Fruit fly (Drosophila melanogaster) whole organism, embryonic: Measurements from ENCODE around the gene CG4570.

Experiments used
- Asciz ChIP-seq: fragments of 200-800 bp; sonication (Bioruptor generic); optimal IDR thresholded peaks from 2 replicates; lab custom pipeline; 2017; ENCODE audit warnings: missing biosample characterization, mild to moderate bottlenecking, missing genetic modification characterization, missing genetic modification reagents
- CG10979 ChIP-seq: fragments of 200-800 bp; sonication (Bioruptor generic); optimal IDR thresholded peaks from 2 replicates; lab custom pipeline; 2018; ENCODE audit warnings: missing biosample characterization, mild to moderate bottlenecking, missing genetic modification characterization, moderate library complexity
- CG11093 ChIP-seq: fragments of 200-800 bp; sonication (Bioruptor generic); IDR thresholded peaks from 3 replicates; pipeline ENCODE4 v1.3.6; 2022; ENCODE audit warnings: missing biosample characterization, missing genetic modification characterization
- CG12071 ChIP-seq: fragments of 200-800 bp; sonication (Bioruptor generic); optimal IDR thresholded peaks from 3 replicates; lab custom pipeline; 2018; ENCODE audit warnings: missing biosample characterization, mild to moderate bottlenecking, missing genetic modification characterization
- CG13123 ChIP-seq: fragments of 200-800 bp; sonication (Bioruptor generic); optimal IDR thresholded peaks from 2 replicates; lab custom pipeline; 2016; ENCODE audit warnings: missing biosample characterization, missing genetic modification characterization
- CG13775 ChIP-seq: fragments of 200-800 bp; sonication (Bioruptor generic); optimal IDR thresholded peaks from 3 replicates; lab custom pipeline; 2017; ENCODE audit warnings: missing biosample characterization, mild to moderate bottlenecking, missing genetic modification characterization
- CG14014 ChIP-seq: fragments of 200-800 bp; sonication (Bioruptor generic); IDR thresholded peaks from 2 replicates; pipeline ENCODE4 v1.3.6; 2022; ENCODE audit warnings: missing biosample characterization, missing genetic modification characterization
- CG18599 ChIP-seq: fragments of 200-800 bp; sonication (Bioruptor generic); optimal IDR thresholded peaks from 3 replicates; lab custom pipeline; 2017; ENCODE audit warnings: missing biosample characterization, missing genetic modification characterization, mild to moderate bottlenecking, moderate library complexity, missing genetic modification reagents
- CG2199 ChIP-seq: fragments of 200-800 bp; sonication (Bioruptor generic); IDR thresholded peaks from 3 replicates; pipeline ENCODE4 v1.3.6; 2022; ENCODE audit warnings: missing biosample characterization, missing genetic modification characterization
- CG30020 ChIP-seq: fragments of 200-800 bp; optimal IDR thresholded peaks from 2 replicates; lab custom pipeline; 2019; ENCODE audit warnings: missing biosample characterization, mild to moderate bottlenecking, missing genetic modification characterization, moderate library complexity
- CG34422 ChIP-seq: fragments of 200-800 bp; sonication (Bioruptor generic); IDR thresholded peaks from 3 replicates; pipeline ENCODE4 v1.3.6; 2022; ENCODE audit warnings: missing biosample characterization, missing genetic modification characterization
- CG4424 ChIP-seq: fragments of 200-800 bp; sonication (Bioruptor generic); optimal IDR thresholded peaks from 3 replicates; lab custom pipeline; 2016; ENCODE audit warnings: missing biosample characterization, missing genetic modification characterization
- CG6175 ChIP-seq: fragments of 200-800 bp; sonication (Bioruptor generic); IDR thresholded peaks from 3 replicates; pipeline ENCODE4 v1.3.6; 2022; ENCODE audit warnings: missing biosample characterization, missing genetic modification characterization
- CG6683 ChIP-seq: fragments of 200-800 bp; sonication (Bioruptor generic); optimal IDR thresholded peaks from 2 replicates; lab custom pipeline; 2017; ENCODE audit warnings: missing biosample characterization, mild to moderate bottlenecking, missing genetic modification characterization, missing genetic modification reagents
- CG7556 ChIP-seq: fragments of 200-800 bp; sonication (Bioruptor generic); optimal IDR thresholded peaks from 2 replicates; lab custom pipeline; 2017; ENCODE audit warnings: missing biosample characterization, mild to moderate bottlenecking, missing genetic modification characterization
- CG7786 ChIP-seq: fragments of 200-800 bp; sonication (Bioruptor generic); optimal IDR thresholded peaks from 2 replicates; lab custom pipeline; 2016; ENCODE audit warnings: missing biosample characterization, missing genetic modification characterization
- CG8281 ChIP-seq: fragments of 200-800 bp; sonication (Bioruptor generic); optimal IDR thresholded peaks from 2 replicates; lab custom pipeline; 2018; ENCODE audit warnings: missing biosample characterization, mild to moderate bottlenecking, missing genetic modification characterization, moderate library complexity
- CG8944 ChIP-seq: fragments of 200-800 bp; sonication (Bioruptor generic); optimal IDR thresholded peaks from 3 replicates; lab custom pipeline; 2016; ENCODE audit warnings: missing biosample characterization, missing genetic modification characterization
- CG9215 ChIP-seq: fragments of 200-800 bp; sonication (Bioruptor generic); IDR thresholded peaks from 2 replicates; pipeline ENCODE4 v1.3.6; 2022; ENCODE audit warnings: missing biosample characterization, missing genetic modification characterization
- Camta ChIP-seq: fragments of 200-800 bp; sonication (Bioruptor generic); optimal IDR thresholded peaks from 2 replicates; lab custom pipeline; 2016; ENCODE audit warnings: missing biosample characterization, missing genetic modification characterization
- D ChIP-seq, 2 experiments: fragments of 200-800 bp in 1 of 2; fragments of >200 bp in 1 of 2; sonication (Bioruptor generic) in 1 of 2; optimal IDR thresholded peaks; 2 replicates in 1 of 2; 3 replicates in 1 of 2; lab custom pipeline; 2017; ENCODE audit warnings: mild to moderate bottlenecking in 1 of 2, missing biosample characterization in 1 of 2, missing genetic modification characterization in 1 of 2, missing genetic modification reagents in 1 of 2
- Dbx ChIP-seq: fragments of 200-800 bp; sonication (Bioruptor generic); IDR thresholded peaks from 3 replicates; pipeline ENCODE4 v1.3.6; 2022; ENCODE audit warnings: missing biosample characterization, missing genetic modification characterization
- Doc3 ChIP-seq: fragments of 200-800 bp; sonication (Bioruptor generic); IDR thresholded peaks from 3 replicates; pipeline ENCODE4 v1.3.6; 2022; ENCODE audit warnings: missing biosample characterization, missing genetic modification characterization; ENCODE audit not compliant: partially characterized antibody
- E2f1 ChIP-seq: fragments of 200-800 bp; sonication (Bioruptor generic); IDR thresholded peaks from 2 replicates; pipeline ENCODE4 v1.3.6; 2022; ENCODE audit warnings: missing biosample characterization, missing genetic modification characterization
- Fer3 ChIP-seq: fragments of 200-800 bp; sonication (Bioruptor generic); optimal IDR thresholded peaks from 2 replicates; lab custom pipeline; 2018; ENCODE audit warnings: missing biosample characterization, mild to moderate bottlenecking, missing genetic modification characterization, moderate library complexity
- H15 ChIP-seq: fragments of 200-800 bp; sonication (Bioruptor generic); IDR thresholded peaks from 3 replicates; pipeline ENCODE4 v1.3.6; 2022; ENCODE audit warnings: missing biosample characterization, missing genetic modification characterization
- H2.0 ChIP-seq: fragments of 200-800 bp; sonication (Bioruptor generic); IDR thresholded peaks from 2 replicates; pipeline ENCODE4 v1.3.6; 2022; ENCODE audit warnings: missing biosample characterization, missing genetic modification characterization
- Jarid2 ChIP-seq: fragments of 200-800 bp; sonication (Bioruptor generic); optimal IDR thresholded peaks from 3 replicates; lab custom pipeline; 2017; ENCODE audit warnings: mild to moderate bottlenecking, missing biosample characterization, missing genetic modification reagents, missing genetic modification characterization
- Optix ChIP-seq: fragments of 200-800 bp; sonication (Bioruptor generic); IDR thresholded peaks from 3 replicates; pipeline ENCODE4 v1.3.6; 2022; ENCODE audit warnings: missing biosample characterization, missing genetic modification characterization
- Sin3A ChIP-seq: fragments of >200 bp; optimal IDR thresholded peaks from 2 replicates; lab custom pipeline; 2018
- Sry-δ ChIP-seq: fragments of 200-800 bp; sonication (Bioruptor generic); optimal IDR thresholded peaks from 2 replicates; lab custom pipeline; 2016; ENCODE audit warnings: missing biosample characterization, missing genetic modification characterization
- YL-1 ChIP-seq: fragments of 200-800 bp; sonication (Bioruptor generic); optimal IDR thresholded peaks from 3 replicates; lab custom pipeline; 2017; ENCODE audit warnings: missing biosample characterization, mild to moderate bottlenecking, missing genetic modification characterization
- ara ChIP-seq: fragments of 200-800 bp; sonication (Bioruptor generic); IDR thresholded peaks from 2 replicates; pipeline ENCODE4 v1.3.6; 2022; ENCODE audit warnings: missing biosample characterization, missing genetic modification characterization
- bsh ChIP-seq, 2 experiments: fragments of 200-800 bp; sonication (Bioruptor generic); optimal IDR thresholded peaks; 2 replicates each; lab custom pipeline; 2017 to 2018; ENCODE audit warnings: mild to moderate bottlenecking in 2 of 2, missing biosample characterization in 2 of 2, missing genetic modification characterization in 2 of 2, moderate library complexity in 1 of 2
- cas ChIP-seq: fragments of 200-800 bp; sonication (Bioruptor generic); IDR thresholded peaks from 2 replicates; pipeline ENCODE4 v1.3.6; 2022; ENCODE audit warnings: missing biosample characterization, missing genetic modification characterization
- chif ChIP-seq, 2 experiments: fragments of 200-800 bp; sonication (Bioruptor generic); optimal IDR thresholded peaks; 3 replicates each; lab custom pipeline; 2016; ENCODE audit warnings: missing biosample characterization in 2 of 2, missing genetic modification characterization in 2 of 2
- disco-r ChIP-seq: fragments of 200-800 bp; sonication (Bioruptor generic); optimal IDR thresholded peaks from 2 replicates; lab custom pipeline; 2016; ENCODE audit warnings: missing biosample characterization, missing genetic modification characterization
- gcm ChIP-seq: fragments of 200-800 bp; sonication (Bioruptor generic); optimal IDR thresholded peaks from 2 replicates; lab custom pipeline; 2019; ENCODE audit warnings: missing biosample characterization, mild to moderate bottlenecking, missing genetic modification characterization, moderate library complexity
- grn ChIP-seq: fragments of 200-800 bp; sonication (Bioruptor generic); optimal IDR thresholded peaks from 3 replicates; lab custom pipeline; 2017; ENCODE audit warnings: missing biosample characterization, missing genetic modification characterization
- h ChIP-seq: fragments of >200 bp; optimal IDR thresholded peaks from 2 replicates; lab custom pipeline; 2017
- lov ChIP-seq, 2 experiments: fragments of 200-800 bp in 1 of 2; fragments of >200 bp in 1 of 2; sonication (Bioruptor generic) in 1 of 2; IDR thresholded peaks in 1 of 2; optimal IDR thresholded peaks in 1 of 2; 2 replicates in 1 of 2; 3 replicates in 1 of 2; pipeline versions ENCODE4 v1.3.6 to Lab custom; 2017 to 2022; ENCODE audit warnings: missing biosample characterization in 1 of 2, missing genetic modification characterization in 1 of 2
- mirr ChIP-seq: fragments of 200-800 bp; sonication (Bioruptor generic); optimal IDR thresholded peaks from 3 replicates; lab custom pipeline; 2018; ENCODE audit warnings: missing biosample characterization, mild to moderate bottlenecking, missing genetic modification characterization
- otp ChIP-seq: fragments of 200-800 bp; sonication (Bioruptor generic); IDR thresholded peaks from 3 replicates; pipeline ENCODE4, ENCODE4 v1.3.6; 2022; ENCODE audit warnings: missing biosample characterization, missing genetic modification characterization
- p53 ChIP-seq: fragments of 200-800 bp; sonication (Bioruptor generic); optimal IDR thresholded peaks from 2 replicates; lab custom pipeline; 2016; ENCODE audit warnings: missing biosample characterization, missing genetic modification characterization
- prd ChIP-seq, 3 experiments: fragments of >200 bp in 2 of 3; fragments of 200-800 bp in 1 of 3; sonication (Bioruptor generic) in 1 of 3; optimal IDR thresholded peaks in 2 of 3; IDR thresholded peaks in 1 of 3; 2 replicates in 2 of 3; 3 replicates in 1 of 3; pipeline versions ENCODE4 v1.3.6 to Lab custom; 2017 to 2022; ENCODE audit warnings: missing biosample characterization in 1 of 3, missing genetic modification characterization in 1 of 3
- pros ChIP-seq: fragments of 200-800 bp; sonication (Bioruptor generic); optimal IDR thresholded peaks from 3 replicates; lab custom pipeline; 2019; ENCODE audit warnings: missing biosample characterization, mild to moderate bottlenecking, missing genetic modification characterization, moderate library complexity
- sd ChIP-seq: fragments of 200-800 bp; sonication (Bioruptor generic); optimal IDR thresholded peaks from 3 replicates; lab custom pipeline; 2018; ENCODE audit warnings: missing biosample characterization, mild to moderate bottlenecking, missing genetic modification characterization, moderate library complexity
- tna ChIP-seq: fragments of 200-800 bp; sonication (Bioruptor generic); IDR thresholded peaks from 2 replicates; pipeline ENCODE4 v1.3.6; 2022; ENCODE audit warnings: missing biosample characterization, missing genetic modification characterization; ENCODE audit not compliant: partially characterized antibody

Gene CG4570

DNA sequence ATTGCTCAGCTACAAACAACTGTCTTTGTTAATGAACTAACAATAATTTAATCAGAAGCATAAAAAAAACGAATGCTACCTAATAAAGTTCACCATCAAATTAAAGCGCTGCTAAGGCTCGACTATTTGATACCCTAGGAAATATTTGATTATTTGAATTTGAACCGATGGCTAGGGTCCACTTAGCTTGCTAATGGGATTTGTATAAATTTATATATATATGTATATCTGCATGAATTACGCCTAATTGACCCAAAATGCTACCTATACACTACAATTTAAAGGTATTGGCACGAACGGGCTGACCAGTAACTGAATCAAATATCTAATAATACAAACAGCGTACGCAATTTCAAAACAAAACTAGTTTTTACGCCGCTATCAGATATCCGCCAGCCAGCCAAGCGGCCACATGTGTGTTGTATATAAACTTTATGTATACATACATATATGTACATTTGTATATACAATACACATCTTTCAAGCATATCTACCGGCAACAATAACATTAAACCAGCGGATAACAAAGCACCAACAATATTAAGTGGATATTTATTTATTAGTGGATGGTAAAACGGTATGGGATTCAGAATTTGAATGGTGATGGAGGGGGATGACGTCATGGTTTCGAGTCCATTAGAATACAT lies 27.5 kb downstream of the CG4570 start (continued):
- no peak for TF ChIP-seq lov (optimal IDR thresholded peaks at IDR 0.05; lab: Kevin White, UChicago)
- TF ChIP-seq lov (GFP tag; IDR thresholded peaks at IDR 0.05; lab: Robert Waterston, UW): peak; percentile 72; the same call in 2 of the 3 replicates
- TF ChIP-seq CG7556 (GFP tag; lab: Kevin White, UChicago): peak; percentile 60
- peak; percentile 89 for TF ChIP-seq CG34422 (GFP tag; lab: Robert Waterston, UW)
- peak; percentile 65 for TF ChIP-seq cas (GFP tag; lab: Robert Waterston, UW)
- TF ChIP-seq grn (GFP tag; lab: Kevin White, UChicago): no peak
- TF ChIP-seq Asciz: peak; percentile 82
- TF ChIP-seq CG18599 (GFP tag; lab: Kevin White, UChicago): peak; percentile 86
- peak; percentile 72 for TF ChIP-seq CG9215 (GFP tag; lab: Robert Waterston, UW)
- TF ChIP-seq pros (GFP tag; lab: Kevin White, UChicago): no peak
- TF ChIP-seq CG6175 (GFP tag; lab: Robert Waterston, UW): peak; percentile 85
- TF ChIP-seq CG8281 (tag; lab: Kevin White, UChicago): peak; percentile 54
- TF ChIP-seq gcm (GFP tag; lab: Kevin White, UChicago): peak; percentile 31
- no peak for TF ChIP-seq h (lab: Kevin White, UChicago)
- peak; percentile 0 for TF ChIP-seq CG30020 (tag; lab: Kevin White, UChicago)
- TF ChIP-seq YL-1 (GFP tag; lab: Kevin White, UChicago): no peak
- peak; percentile 22 for TF ChIP-seq Jarid2 (GFP tag; lab: Kevin White, UChicago)
- no peak for TF ChIP-seq prd (optimal IDR thresholded peaks at IDR 0.05; lab: Kevin White, UChicago)
- peak; percentile 88 for TF ChIP-seq prd (GFP tag; IDR thresholded peaks at IDR 0.05; lab: Robert Waterston, UW)
- no peak for TF ChIP-seq Camta
- TF ChIP-seq Sry-δ: no peak
- TF ChIP-seq disco-r (GFP tag; lab: Kevin White, UChicago): no peak
- TF ChIP-seq tna (GFP tag; lab: Robert Waterston, UW): no peak
- TF ChIP-seq sd (tag; lab: Kevin White, UChicago): peak; percentile 51
- TF ChIP-seq chif (GFP tag; optimal IDR thresholded peaks at IDR 0.05; lab: Kevin White, UChicago): no peak
- peak; percentile 59; the same call in 1 of the 2 replicates for TF ChIP-seq ara (GFP tag; lab: Robert Waterston, UW)
- peak; percentile 52 for TF ChIP-seq CG10979
- no peak for TF ChIP-seq CG2199 (GFP tag; lab: Robert Waterston, UW)
- peak; percentile 83 for TF ChIP-seq H15
- TF ChIP-seq CG8944 (GFP tag; lab: Kevin White, UChicago): no peak
- no peak for TF ChIP-seq Sin3A
- TF ChIP-seq CG4424 (GFP tag; lab: Kevin White, UChicago): peak; percentile 69
- peak; percentile 60; the same call in 1 of the 3 replicates for TF ChIP-seq Optix
- peak; percentile 52; the same call in 1 of the 3 replicates for TF ChIP-seq otp (GFP tag; lab: Robert Waterston, UW)
- TF ChIP-seq CG13775 (GFP tag; lab: Kevin White, UChicago): peak; percentile 11
- no peak for TF ChIP-seq CG7786 (GFP tag; lab: Kevin White, UChicago)
- TF ChIP-seq bsh (GFP tag; optimal IDR thresholded peaks at IDR 0.05; lab: Kevin White, UChicago): peak in 1 of 2 experiments; percentile 29
- TF ChIP-seq p53: no peak
- peak; percentile 59; the same call in 1 of the 3 replicates for TF ChIP-seq CG11093 (GFP tag; lab: Robert Waterston, UW)
- peak; percentile 80 for TF ChIP-seq CG14014 (GFP tag; lab: Robert Waterston, UW)
- TF ChIP-seq CG12071 (GFP tag; lab: Kevin White, UChicago): peak; percentile 64
- no peak for TF ChIP-seq Doc3 (GFP tag; lab: Robert Waterston, UW)
- TF ChIP-seq Fer3 (tag; lab: Kevin White, UChicago): peak; percentile 80
- TF ChIP-seq E2f1 (GFP tag; lab: Robert Waterston, UW): peak; percentile 79
- TF ChIP-seq H2.0: peak; percentile 70
- TF ChIP-seq Dbx (GFP tag; lab: Robert Waterston, UW): peak; percentile 82; the same call in 2 of the 3 replicates
- no peak for TF ChIP-seq CG13123 (GFP tag; lab: Kevin White, UChicago)
- TF ChIP-seq D (optimal IDR thresholded peaks at IDR 0.05; lab: Kevin White, UChicago): no peak
- peak; percentile 19 for TF ChIP-seq D (GFP tag; optimal IDR thresholded peaks at IDR 0.05; lab: Kevin White, UChicago)
- peak; percentile 59 for TF ChIP-seq mirr (GFP tag; lab: Kevin White, UChicago)
- peak; percentile 44 for TF ChIP-seq CG6683 (GFP tag; lab: Kevin White, UChicago)
